Worm (Caenorhabditis elegans): ENCODE results near the gene elmd-1.

Gene elmd-1

DNA sequence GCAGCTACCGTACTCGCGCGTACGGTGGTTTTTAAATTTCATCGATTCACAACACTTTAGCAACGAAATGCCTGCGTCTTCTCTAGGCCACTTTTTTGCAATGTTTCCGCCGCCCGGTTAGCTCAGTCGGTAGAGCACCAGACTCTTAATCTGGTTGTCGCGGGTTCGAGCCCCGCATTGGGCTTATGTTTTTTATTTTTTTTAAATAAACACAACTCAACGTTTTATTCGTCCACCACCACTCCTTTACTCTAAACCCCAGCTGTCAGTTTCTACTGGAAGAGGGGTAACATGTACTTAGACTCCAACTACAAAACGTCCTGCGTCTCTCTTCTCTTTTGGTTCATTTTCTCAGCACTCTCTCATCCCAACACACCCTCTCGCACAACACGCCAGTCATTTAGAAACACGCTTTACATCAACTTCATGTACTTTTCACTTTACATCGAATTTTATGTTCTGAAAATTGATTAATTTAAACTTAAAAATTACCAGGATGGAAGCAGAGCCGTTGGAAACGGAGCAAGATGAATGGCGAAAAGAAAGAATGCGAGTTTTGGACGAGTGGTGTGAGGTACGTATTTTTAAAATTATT, at the start of gene elmd-1, which contains the start of gene hecw-1 (continued):
- TF ChIP-seq hlh-17 (GFP tag; optimal IDR thresholded peaks at IDR 0.05; ENCODE audit: borderline replicate concordance) (no peak), nhr-47 (tag; optimal IDR thresholded peaks at IDR 0.05) (peak; percentile 67), fkh-10 (GFP tag; optimal IDR thresholded peaks at IDR 0.05) (no peak), blmp-1 (tag; optimal IDR thresholded peaks at IDR 0.05) (no peak), pax-3 (tag; optimal IDR thresholded peaks at IDR 0.05) (no peak), grh-1 (GFP tag; IDR thresholded peaks at IDR 0.05) (no peak), ztf-4 (tag; optimal IDR thresholded peaks at IDR 0.05) (no peak), lsy-2 (tag; optimal IDR thresholded peaks at IDR 0.05) (peak; percentile 14 to 55), vab-15 (tag; optimal IDR thresholded peaks at IDR 0.05) (no peak), nhr-76 (tag; optimal IDR thresholded peaks at IDR 0.05) (no peak), ztf-11 (tag; optimal IDR thresholded peaks at IDR 0.05) (no peak), fkh-4 (tag; optimal IDR thresholded peaks at IDR 0.05; ENCODE audit: borderline replicate concordance) (no peak), jun-1 (tag; optimal IDR thresholded peaks at IDR 0.05) (no peak), lin-35 (GFP tag; optimal IDR thresholded peaks at IDR 0.05) (peak; percentile 20 to 64), pag-3 (tag; optimal IDR thresholded peaks at IDR 0.05; ENCODE audit: borderline replicate concordance, insufficient read depth) (no peak), nhr-77 (tag; optimal IDR thresholded peaks at IDR 0.05) (peak; percentile 14), rnt-1 (tag; optimal IDR thresholded peaks at IDR 0.05) (no peak), hpl-2 (GFP tag; optimal IDR thresholded peaks at IDR 0.05) (no peak), efl-3 (GFP tag; optimal IDR thresholded peaks at IDR 0.05) (no peak), lir-3 (tag; optimal IDR thresholded peaks at IDR 0.05; ENCODE audit: poor library complexity) (no peak), ces-1 (GFP tag; optimal IDR thresholded peaks at IDR 0.05) (no peak), nhr-20 (tag; optimal IDR thresholded peaks at IDR 0.05) (peak; percentile 56), zag-1 (tag; optimal IDR thresholded peaks at IDR 0.05) (no peak), xbp-1 (tag; optimal IDR thresholded peaks at IDR 0.05) (peak; percentile 52), unc-30 (tag; optimal IDR thresholded peaks at IDR 0.05) (no peak), nhr-28 (tag; optimal IDR thresholded peaks at IDR 0.05) (no peak), lin-15B (tag; optimal IDR thresholded peaks at IDR 0.05) (no peak), tlp-1 (tag; optimal IDR thresholded peaks at IDR 0.05) (no peak), skn-1 (tag; optimal IDR thresholded peaks at IDR 0.05) (no peak), nhr-71 (tag; optimal IDR thresholded peaks at IDR 0.05) (peak; percentile 66), nhr-12 (tag; optimal IDR thresholded peaks at IDR 0.05) (no peak), elt-2 (tag; optimal IDR thresholded peaks at IDR 0.05) (peak; percentile 41)

DNA sequence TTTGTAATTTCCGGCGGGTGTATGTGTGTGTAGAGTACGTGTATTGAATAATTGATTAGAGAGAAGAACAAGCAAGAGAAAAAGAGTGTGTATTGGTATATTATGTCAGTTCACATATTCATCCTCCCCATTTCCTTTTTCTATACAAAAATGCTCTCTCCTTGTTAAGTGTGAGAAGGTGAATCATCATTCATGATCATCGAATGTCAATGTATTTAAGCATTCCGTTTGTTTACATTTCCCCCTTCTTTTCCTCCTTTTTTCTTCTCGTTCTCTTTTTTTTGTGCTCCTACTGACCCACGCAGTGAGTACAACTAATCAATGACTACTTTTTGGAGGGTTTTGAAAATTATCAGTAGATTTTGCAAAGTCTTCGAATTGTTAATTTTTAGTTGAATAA, 46.3 kb upstream of the elmd-1 start:
- TF ChIP-seq ceh-88 (GFP tag; IDR thresholded peaks at IDR 0.05) (no peak), unc-62 (GFP tag; optimal IDR thresholded peaks at IDR 0.05) (no peak), vab-15 (tag; optimal IDR thresholded peaks at IDR 0.05) (no peak), egl-27 (tag; optimal IDR thresholded peaks at IDR 0.05) (no peak), ceh-90 (tag; optimal IDR thresholded peaks at IDR 0.05) (no peak), C16A3.4 (tag; optimal IDR thresholded peaks at IDR 0.05) (no peak), nhr-85 (tag) (peak; percentile 47), nhr-11 (tag; optimal IDR thresholded peaks at IDR 0.05) (no peak), fkh-8 (tag; optimal IDR thresholded peaks at IDR 0.05) (no peak), nhr-71 (tag; optimal IDR thresholded peaks at IDR 0.05) (no peak), ceh-82 (tag; optimal IDR thresholded peaks at IDR 0.05) (no peak), dsc-1 (tag; optimal IDR thresholded peaks at IDR 0.05) (peak; percentile 85), lin-13 (GFP tag; optimal IDR thresholded peaks at IDR 0.05) (no peak), rnt-1 (tag; optimal IDR thresholded peaks at IDR 0.05) (no peak), ama-1 (optimal IDR thresholded peaks at IDR 0.05) (no peak), fkh-4 (tag; optimal IDR thresholded peaks at IDR 0.05; ENCODE audit: borderline replicate concordance) (peak; percentile 43)
